Worm (Caenorhabditis elegans): ENCODE data around the gene ins-14.

The ins-14 gene

DNA sequence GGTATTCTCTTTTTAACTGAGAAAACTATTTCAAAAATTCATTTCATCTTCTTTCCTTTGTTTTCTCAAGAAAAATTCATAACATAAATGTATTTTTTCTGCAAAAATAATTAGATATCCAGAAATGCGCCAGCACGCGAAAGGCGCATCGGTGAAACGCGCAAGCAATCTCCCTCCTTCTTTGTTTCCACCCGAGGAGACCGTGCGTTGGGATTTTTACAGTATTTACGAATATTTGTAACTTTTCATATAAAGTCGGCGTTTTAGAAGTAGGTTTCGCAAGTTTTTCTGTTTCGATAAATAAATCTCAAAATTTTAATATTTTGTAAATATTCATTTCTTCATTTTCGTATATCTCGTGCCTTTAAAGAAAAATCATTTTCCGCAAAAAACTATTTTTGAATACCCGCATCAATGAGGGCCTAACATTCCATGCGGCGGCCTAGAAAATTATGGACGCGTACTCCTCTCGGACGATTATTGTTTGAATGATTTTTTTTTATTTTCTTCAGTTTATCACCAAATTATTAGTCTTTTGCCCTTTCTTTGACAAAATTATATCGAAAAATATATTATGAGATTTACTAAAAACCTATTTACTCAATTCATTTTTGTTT is 30.9 kb upstream of the ins-14 start, which contains the start of gene ssup-72 (continued):
- no peak for TF ChIP-seq zip-2 (tag; optimal IDR thresholded peaks at IDR 0.05)
- no peak for TF ChIP-seq duxl-1 (tag; optimal IDR thresholded peaks at IDR 0.05; ENCODE audit: poor library complexity)
- TF ChIP-seq Y48G9A.11 (GFP tag; IDR thresholded peaks at IDR 0.05): no peak
- no peak for TF ChIP-seq unc-62 (GFP tag; optimal IDR thresholded peaks at IDR 0.05 in 1 of 2)
- TF ChIP-seq unc-62 (tag; optimal IDR thresholded peaks at IDR 0.05): no peak
- no peak for TF ChIP-seq lin-15B (tag; optimal IDR thresholded peaks at IDR 0.05)
- TF ChIP-seq nhr-28 (tag; optimal IDR thresholded peaks at IDR 0.05): peak; percentile 2
- TF ChIP-seq set-16 (GFP tag; IDR thresholded peaks at IDR 0.05): no peak
- no peak for TF ChIP-seq ceh-28 (tag; optimal IDR thresholded peaks at IDR 0.05)
- TF ChIP-seq cey-2 (tag; optimal IDR thresholded peaks at IDR 0.05; ENCODE audit: borderline replicate concordance, insufficient read depth): no peak
- no peak for TF ChIP-seq ZK546.5 (tag; optimal IDR thresholded peaks at IDR 0.05)
- no peak for TF ChIP-seq lin-1 (GFP tag; IDR thresholded peaks at IDR 0.05)
- TF ChIP-seq ces-1 (GFP tag; optimal IDR thresholded peaks at IDR 0.05): no peak
- peak; percentile 36 for TF ChIP-seq nhr-48 (tag; optimal IDR thresholded peaks at IDR 0.05)
- no peak for TF ChIP-seq nhr-10 (tag; optimal IDR thresholded peaks at IDR 0.05)
- no peak for TF ChIP-seq zip-11 (GFP tag; IDR thresholded peaks at IDR 0.05)
- TF ChIP-seq daf-16 (GFP tag; optimal IDR thresholded peaks at IDR 0.05): no peak
- TF ChIP-seq daf-16 (tag; optimal IDR thresholded peaks at IDR 0.05): peak; percentile 32
- TF ChIP-seq pqm-1 (tag; optimal IDR thresholded peaks at IDR 0.05): no peak
- TF ChIP-seq daf-8 (GFP tag; IDR thresholded peaks at IDR 0.05): no peak
- no peak for TF ChIP-seq pha-4 (GFP tag; IDR thresholded peaks at IDR 0.05)
- no peak for TF ChIP-seq pha-4 (tag; optimal IDR thresholded peaks at IDR 0.05)
- TF ChIP-seq nhr-237 (tag; optimal IDR thresholded peaks at IDR 0.05): no peak
- TF ChIP-seq zfp-2 (tag; optimal IDR thresholded peaks at IDR 0.05): no peak
- no peak for TF ChIP-seq nhr-77 (tag; optimal IDR thresholded peaks at IDR 0.05)
- TF ChIP-seq T26A8.4 (GFP tag; IDR thresholded peaks at IDR 0.05): no peak
- TF ChIP-seq R02D3.7 (tag; optimal IDR thresholded peaks at IDR 0.05): no peak
- no peak for TF ChIP-seq dmd-9 (GFP tag; IDR thresholded peaks at IDR 0.05)
- TF ChIP-seq mxl-3 (GFP tag; optimal IDR thresholded peaks at IDR 0.05): no peak
- no peak for TF ChIP-seq skn-1 (tag; optimal IDR thresholded peaks at IDR 0.05)
- TF ChIP-seq lin-13 (GFP tag; optimal IDR thresholded peaks at IDR 0.05): no peak
- no peak for TF ChIP-seq aly-2 (tag; optimal IDR thresholded peaks at IDR 0.05)
- 0 out of 2 replicates have a peak, but pooled peaks have one; percentile 12 for TF ChIP-seq ceh-44 (GFP tag; IDR thresholded peaks at IDR 0.05)
- TF ChIP-seq vab-7 (GFP tag; IDR thresholded peaks at IDR 0.05): no peak
- TF ChIP-seq madf-5 (GFP tag; IDR thresholded peaks at IDR 0.05): no peak
- peak in 1 of 2 experiments; percentile 77 for TF ChIP-seq hif-1 (tag; optimal IDR thresholded peaks at IDR 0.05)
- TF ChIP-seq ceh-82 (tag; optimal IDR thresholded peaks at IDR 0.05): no peak
- no peak for TF ChIP-seq snpc-1.2 (GFP tag; IDR thresholded peaks at IDR 0.05)
- TF ChIP-seq daf-19 (GFP tag; conservative IDR thresholded peaks at IDR 0.05): no peak
- no peak for TF ChIP-seq snpc-4 (tag; optimal IDR thresholded peaks at IDR 0.05)
- TF ChIP-seq hlh-30 (tag; optimal IDR thresholded peaks at IDR 0.05; ENCODE audit: insufficient read depth): peak; percentile 51
- no peak for TF ChIP-seq egl-27 (tag; optimal IDR thresholded peaks at IDR 0.05)
- TF ChIP-seq lsy-2 (tag; optimal IDR thresholded peaks at IDR 0.05): peak in 1 of 2 experiments; percentile 84
- TF ChIP-seq mes-2 (tag; optimal IDR thresholded peaks at IDR 0.05; ENCODE audit: poor library complexity, severe bottlenecking): peak; percentile 98
- no peak for TF ChIP-seq daf-12 (tag; optimal IDR thresholded peaks at IDR 0.05)
- no peak for TF ChIP-seq Y105C5A.15 (GFP tag; IDR thresholded peaks at IDR 0.05)
- no peak for TF ChIP-seq nhr-102 (tag; optimal IDR thresholded peaks at IDR 0.05)
- no peak for TF ChIP-seq ama-1 (optimal IDR thresholded peaks at IDR 0.05)
- no peak for TF ChIP-seq F10B5.3 (tag; optimal IDR thresholded peaks at IDR 0.05)
- peak; percentile 88 for TF ChIP-seq dpl-1 (GFP tag; optimal IDR thresholded peaks at IDR 0.05)
- TF ChIP-seq egl-43 (GFP tag; IDR thresholded peaks at IDR 0.05): no peak
- TF ChIP-seq nhr-76 (tag; optimal IDR thresholded peaks at IDR 0.05): no peak
